Worm (Caenorhabditis elegans) whole organism, early embryonic: Measurements from ENCODE around the gene srlf-16.

Source experiments
- ama-1 ChIP-seq: fragments of 150-350 bp; optimal IDR thresholded peaks from 2 replicates; lab custom pipeline; 2014
- ceh-13 ChIP-seq: fragments of 200-800 bp; sonication (Bioruptor generic); optimal IDR thresholded peaks from 2 replicates; lab custom pipeline; 2018; ENCODE audit warnings: mild to moderate bottlenecking, missing genetic modification characterization, missing compliant biosample characterization
- ets-7 ChIP-seq: sonication (generic microtip); optimal IDR thresholded peaks from 2 replicates; lab custom pipeline; 2016; ENCODE audit warnings: missing genotype, missing genetic modification characterization, missing compliant biosample characterization
- flt-1 ChIP-seq: fragments of 200-800 bp; sonication (Bioruptor generic); IDR thresholded peaks from 2 replicates; pipeline ENCODE4 v1.3.6; 2022; ENCODE audit warnings: missing genetic modification characterization, missing compliant biosample characterization
- hmg-4 ChIP-seq: fragments of 200-800 bp; sonication (Bioruptor generic); optimal IDR thresholded peaks from 2 replicates; lab custom pipeline; 2018; ENCODE audit warnings: mild to moderate bottlenecking, missing genetic modification characterization, missing compliant biosample characterization
- hnd-1 ChIP-seq: sonication (generic microtip); optimal IDR thresholded peaks from 2 replicates; lab custom pipeline; 2016; ENCODE audit warnings: missing genetic modification characterization, missing compliant biosample characterization
- pes-1 ChIP-seq: fragments of 200-800 bp; sonication (Bioruptor generic); IDR thresholded peaks from 2 replicates; pipeline ENCODE4 v1.3.6; 2022; ENCODE audit warnings: missing genetic modification reagents, missing genetic modification characterization, missing compliant biosample characterization
- sea-1 ChIP-seq: fragments of 200-800 bp; sonication (Bioruptor generic); conservative IDR thresholded peaks from 2 replicates; pipeline ENCODE4 v1.3.6; 2022; ENCODE audit warnings: missing genetic modification characterization, missing compliant biosample characterization

DNA sequence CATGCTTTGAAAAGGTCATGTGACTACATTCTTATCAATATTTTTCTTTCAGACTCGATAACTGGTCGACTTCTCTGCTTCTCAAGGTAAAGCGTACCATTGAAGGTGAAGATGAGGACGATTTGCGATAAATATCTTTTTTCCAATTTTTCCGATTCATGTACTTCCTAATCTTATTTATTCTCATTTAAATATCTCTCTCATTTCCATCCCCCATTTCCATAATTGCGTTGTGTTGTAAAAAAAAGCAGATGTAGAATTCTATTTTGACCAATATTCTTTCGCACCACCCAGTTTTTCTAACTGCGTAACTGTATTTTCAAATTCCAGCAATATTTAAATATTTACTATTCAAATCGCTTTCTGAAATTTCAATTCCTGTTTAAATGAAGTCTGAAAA is 28.4 kb downstream of the srlf-16 start, which contains the start of gene D1014.4:
- TF ChIP-seq hnd-1 (tag; lab: Kevin White, UChicago) (no peak), sea-1 (no peak), ceh-13 (GFP tag; lab: Kevin White, UChicago) (no peak), ama-1 (lab: Kevin White, UChicago) (no peak), hmg-4 (GFP tag; lab: Kevin White, UChicago) (no peak), pes-1 (GFP tag; lab: Robert Waterston, UW) (no peak), flt-1 (GFP tag; lab: Robert Waterston, UW) (no peak), ets-7 (tag; lab: Kevin White, UChicago) (no peak)
